Fruit fly (Drosophila melanogaster) whole organism, wandering third instar larva: ENCODE data around the gene Mst27D.

Experiments used
- Abd-B ChIP-seq: fragments of >200 bp; optimal IDR thresholded peaks from 2 replicates; lab custom pipeline; 2017; ENCODE audit warnings: missing biosample characterization, missing genetic modification characterization
- CG9705 ChIP-seq: fragments of 200-800 bp; sonication (Bioruptor generic); optimal IDR thresholded peaks from 2 replicates; lab custom pipeline; 2018; ENCODE audit warnings: missing biosample characterization, mild to moderate bottlenecking, missing genetic modification characterization
- GATAd ChIP-seq: sonication (Bioruptor generic); optimal IDR thresholded peaks from 2 replicates; lab custom pipeline; 2016; ENCODE audit warnings: missing biosample characterization, missing genetic modification characterization
- Hnf4 ChIP-seq: fragments of 200-800 bp; sonication (Bioruptor generic); optimal IDR thresholded peaks from 2 replicates; lab custom pipeline; 2016; ENCODE audit warnings: missing biosample characterization, mild to moderate bottlenecking, missing genetic modification characterization
- OdsH ChIP-seq: fragments of 200-800 bp; sonication (Bioruptor generic); optimal IDR thresholded peaks from 2 replicates; lab custom pipeline; 2016; ENCODE audit warnings: missing biosample characterization, mild to moderate bottlenecking, missing genetic modification characterization
- Vsx2 ChIP-seq: fragments of 200-300, 225-300 bp; sonication (Bioruptor generic); optimal IDR thresholded peaks from 2 replicates; lab custom pipeline; 2018; ENCODE audit warnings: missing biosample characterization, missing genetic modification characterization; ENCODE audit not compliant: partially characterized antibody
- br ChIP-seq: fragments of 200-800 bp; sonication (Bioruptor generic); optimal IDR thresholded peaks from 2 replicates; lab custom pipeline; 2016; ENCODE audit warnings: missing biosample characterization, missing genetic modification characterization
- dsf ChIP-seq: sonication (Bioruptor generic); optimal IDR thresholded peaks from 2 replicates; lab custom pipeline; 2016; ENCODE audit warnings: missing biosample characterization, missing genetic modification characterization, borderline replicate concordance
- jim ChIP-seq: fragments of 175-275, 200-325 bp; sonication (Bioruptor generic); optimal IDR thresholded peaks from 2 replicates; lab custom pipeline; 2016; ENCODE audit warnings: missing biosample characterization, mild to moderate bottlenecking, missing genetic modification characterization
- psq ChIP-seq: fragments of 200-800 bp; sonication (Bioruptor generic); optimal IDR thresholded peaks from 3 replicates; lab custom pipeline; 2017; ENCODE audit warnings: missing biosample characterization, mild to moderate bottlenecking, missing genetic modification characterization, moderate library complexity
- usp ChIP-seq: fragments of >200 bp; optimal IDR thresholded peaks from 2 replicates; lab custom pipeline; 2017; ENCODE audit warnings: missing biosample characterization, missing genetic modification characterization

DNA sequence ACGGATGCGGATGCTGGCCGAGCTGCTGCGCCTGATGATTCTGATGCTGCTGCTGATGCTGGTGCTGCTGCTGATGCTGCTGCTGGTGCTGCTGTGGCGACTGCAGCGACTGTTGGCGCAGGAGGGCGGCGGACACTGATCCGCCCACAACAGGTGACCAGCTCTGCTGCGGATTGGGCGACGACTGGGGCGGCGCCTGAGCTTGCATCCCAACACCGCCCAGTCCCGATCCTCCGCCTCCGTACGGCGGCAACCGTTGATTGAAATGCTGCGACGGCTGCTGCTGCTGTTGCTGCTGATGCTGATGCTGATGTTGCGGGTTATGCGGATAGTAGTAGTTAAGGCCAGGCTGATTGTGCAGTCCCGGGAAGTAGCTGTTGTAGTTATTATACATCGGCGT is 35.4 kb downstream of the Mst27D start:
- TF ChIP-seq br (GFP tag; lab: Kevin White, UChicago), result no peak
- TF ChIP-seq dsf (GFP tag; lab: Kevin White, UChicago), result no peak
- TF ChIP-seq CG9705 (GFP tag; lab: Kevin White, UChicago), result no peak
- no peak for TF ChIP-seq GATAd (GFP tag; lab: Kevin White, UChicago)
- TF ChIP-seq OdsH (GFP tag; lab: Kevin White, UChicago), result no peak
- no peak for TF ChIP-seq Hnf4 (GFP tag; lab: Kevin White, UChicago)
- TF ChIP-seq psq, result no peak
- TF ChIP-seq Vsx2, result no peak
- TF ChIP-seq usp, result no peak
- TF ChIP-seq Abd-B (GFP tag; lab: Kevin White, UChicago), result no peak
- no peak for TF ChIP-seq jim (GFP tag; lab: Kevin White, UChicago)
